Worm (Caenorhabditis elegans): ENCODE data around the gene gfat-1.

gfat-1 gene

DNA sequence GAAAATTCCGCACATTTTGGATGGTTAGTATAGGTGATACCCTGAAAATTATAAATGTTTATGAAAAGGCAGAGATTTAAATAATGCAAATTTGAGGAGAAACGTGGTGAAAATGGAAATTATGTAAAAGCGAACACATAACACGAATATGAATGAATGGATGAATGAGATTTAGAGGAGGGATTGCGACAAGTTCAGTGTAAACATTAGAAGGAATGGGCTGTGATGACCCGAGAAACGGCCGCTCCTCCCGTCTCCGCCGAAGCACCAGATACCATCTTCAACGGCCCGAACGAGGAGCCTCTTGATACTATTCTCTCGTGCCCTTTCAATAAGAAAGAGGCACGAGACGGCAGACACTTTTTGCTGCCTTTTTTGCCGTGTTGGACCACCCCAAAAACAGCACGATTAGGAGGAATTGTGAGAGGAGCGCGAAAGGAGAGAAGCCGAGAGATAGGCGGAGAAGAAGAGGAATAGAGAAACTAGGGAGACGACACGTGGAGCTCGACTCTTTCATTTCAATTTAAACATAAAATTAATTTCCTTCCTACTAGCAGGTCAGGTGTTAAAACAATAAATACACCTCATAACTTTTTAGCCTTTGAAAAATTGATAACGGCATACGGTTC lies at the start of gene gfat-1:
TSS of gene gfat-1 (minus strand) at position 51 of the 629 bp plus-strand sequence.
- TF ChIP-seq ceh-2 (tag; optimal IDR thresholded peaks at IDR 0.05) = no peak
- no peak for TF ChIP-seq ceh-19 (GFP tag; optimal IDR thresholded peaks at IDR 0.05)
- TF ChIP-seq pha-4 (tag; optimal IDR thresholded peaks at IDR 0.05) = no peak
- TF ChIP-seq nfya-1 (tag; optimal IDR thresholded peaks at IDR 0.05) = peak; percentile 15
- TF ChIP-seq Y22D7AL.16 (tag; optimal IDR thresholded peaks at IDR 0.05) = no peak
- no peak for TF ChIP-seq ama-1 (optimal IDR thresholded peaks at IDR 0.05)
- TF ChIP-seq syd-9 (tag; optimal IDR thresholded peaks at IDR 0.05) = no peak
- peak; percentile 14 for TF ChIP-seq ceh-31 (tag; optimal IDR thresholded peaks at IDR 0.05)
- no peak for TF ChIP-seq F13H6.1 (tag; optimal IDR thresholded peaks at IDR 0.05)
- no peak for TF ChIP-seq nhr-232 (tag; optimal IDR thresholded peaks at IDR 0.05)
- no peak for TF ChIP-seq hlh-8 (tag; optimal IDR thresholded peaks at IDR 0.05)
- no peak for TF ChIP-seq npax-4 (tag; optimal IDR thresholded peaks at IDR 0.05)
- TF ChIP-seq hlh-30 (tag; optimal IDR thresholded peaks at IDR 0.05; ENCODE audit: insufficient read depth) = peak; percentile 16
- TF ChIP-seq ceh-6 (GFP tag; optimal IDR thresholded peaks at IDR 0.05) = no peak
- no peak for TF ChIP-seq ceh-18 (tag; optimal IDR thresholded peaks at IDR 0.05)
- TF ChIP-seq gmeb-2 (tag; optimal IDR thresholded peaks at IDR 0.05) = no peak
- no peak for TF ChIP-seq unc-86 (tag; optimal IDR thresholded peaks at IDR 0.05)
- no peak for TF ChIP-seq C08G9.2 (tag; optimal IDR thresholded peaks at IDR 0.05)
- peak; percentile 33 for TF ChIP-seq tbx-2 (tag; optimal IDR thresholded peaks at IDR 0.05)
- no peak for TF ChIP-seq ceh-45 (GFP tag; IDR thresholded peaks at IDR 0.05)
- no peak for TF ChIP-seq lim-6 (tag; optimal IDR thresholded peaks at IDR 0.05)
- TF ChIP-seq ceh-30 (tag; optimal IDR thresholded peaks at IDR 0.05) = no peak
- TF ChIP-seq pat-9 (tag; optimal IDR thresholded peaks at IDR 0.05) = no peak
- no peak for TF ChIP-seq rnt-1 (tag; optimal IDR thresholded peaks at IDR 0.05)

DNA sequence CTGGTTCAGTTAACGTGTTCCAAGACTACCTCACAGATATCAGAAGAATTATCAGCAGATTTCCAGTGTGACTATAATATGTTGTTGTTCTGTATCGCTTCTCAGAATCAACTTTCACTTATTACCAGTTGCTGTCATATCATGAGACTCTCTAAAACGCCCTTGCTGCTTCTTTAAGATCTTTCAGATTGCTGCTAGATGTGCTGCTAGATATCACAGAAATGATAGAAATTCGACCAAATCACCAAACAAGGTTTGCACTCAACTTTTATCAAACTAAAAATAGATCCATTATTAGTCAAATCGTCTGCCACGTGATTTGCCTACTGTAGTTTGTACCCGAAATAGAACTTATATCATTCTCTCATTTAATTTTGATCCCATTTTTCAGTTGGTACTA lies 49.3 kb upstream of the gfat-1 start:
- no peak for TF ChIP-seq hlh-6 (tag; optimal IDR thresholded peaks at IDR 0.05)
- TF ChIP-seq unc-55 (GFP tag; optimal IDR thresholded peaks at IDR 0.05) = no peak
- TF ChIP-seq ztf-16 (tag; optimal IDR thresholded peaks at IDR 0.05) = no peak
- TF ChIP-seq pha-4 (tag; optimal IDR thresholded peaks at IDR 0.05) = no peak
- TF ChIP-seq ceh-18 (tag; optimal IDR thresholded peaks at IDR 0.05) = no peak
- TF ChIP-seq pax-1 (tag; optimal IDR thresholded peaks at IDR 0.05) = no peak
- TF ChIP-seq madf-2 (tag; optimal IDR thresholded peaks at IDR 0.05) = no peak
- no peak for TF ChIP-seq C38D4.7 (GFP tag; optimal IDR thresholded peaks at IDR 0.05)
- TF ChIP-seq sdc-2 (tag; optimal IDR thresholded peaks at IDR 0.05) = no peak
- no peak for TF ChIP-seq ama-1 (optimal IDR thresholded peaks at IDR 0.05)
- TF ChIP-seq tbx-2 (tag; optimal IDR thresholded peaks at IDR 0.05) = no peak
- no peak for TF ChIP-seq elt-2 (tag; optimal IDR thresholded peaks at IDR 0.05)

DNA sequence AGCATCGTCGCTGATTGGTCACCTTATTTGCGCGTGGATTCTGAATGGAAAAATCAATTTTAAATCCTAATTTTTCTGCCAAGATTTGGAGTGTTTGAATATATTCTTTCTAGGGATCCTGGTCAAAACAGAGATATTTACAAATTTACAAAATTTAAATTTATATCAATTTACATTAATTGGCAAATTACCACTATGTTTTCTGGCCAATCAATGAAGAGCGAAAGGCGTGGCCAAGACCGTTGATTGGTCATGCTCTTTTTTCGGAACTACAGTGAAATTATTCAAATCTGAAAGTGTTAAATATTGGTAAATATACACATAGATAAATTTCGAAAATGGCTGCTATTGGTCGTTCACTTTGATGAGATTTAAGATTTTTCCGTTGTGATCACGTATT lies 47.5 kb upstream of the gfat-1 start:
- TF ChIP-seq tbx-2 (tag; optimal IDR thresholded peaks at IDR 0.05) (no peak), nfya-1 (tag; optimal IDR thresholded peaks at IDR 0.05) (peak; percentile 51)

DNA sequence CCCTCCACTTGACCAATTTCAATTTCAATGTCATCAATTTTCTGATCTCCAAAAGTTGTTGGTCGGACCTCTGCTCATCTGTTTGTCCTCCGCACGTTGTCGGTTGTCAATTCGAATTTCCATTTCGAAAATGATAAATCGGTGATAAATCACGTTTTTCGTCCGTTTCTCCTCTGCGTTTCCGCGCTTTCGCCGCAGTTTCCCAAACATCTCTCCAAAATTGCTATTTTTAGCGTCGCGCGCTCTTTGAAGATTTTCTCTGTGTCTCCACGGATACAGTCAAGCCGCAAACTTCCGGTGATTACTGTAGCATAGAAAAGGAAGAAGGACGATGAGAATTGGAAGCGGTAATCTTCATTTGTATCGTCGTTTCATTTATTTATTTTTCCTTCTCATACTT lies 46.8 kb upstream of the gfat-1 start:
- TF ChIP-seq zip-5 (tag; optimal IDR thresholded peaks at IDR 0.05) (no peak), syd-9 (tag; optimal IDR thresholded peaks at IDR 0.05) (no peak), tbx-2 (tag; optimal IDR thresholded peaks at IDR 0.05) (no peak), ceh-24 (tag; optimal IDR thresholded peaks at IDR 0.05) (no peak), hlh-6 (tag; optimal IDR thresholded peaks at IDR 0.05) (no peak), hlh-30 (tag; optimal IDR thresholded peaks at IDR 0.05; ENCODE audit: insufficient read depth) (no peak), T23F11.4 (GFP tag; optimal IDR thresholded peaks at IDR 0.05) (no peak), Y22D7AL.16 (tag; optimal IDR thresholded peaks at IDR 0.05) (no peak), pha-2 (tag; optimal IDR thresholded peaks at IDR 0.05) (no peak), mec-3 (tag; optimal IDR thresholded peaks at IDR 0.05; ENCODE audit: borderline replicate concordance) (no peak), ceh-30 (tag; optimal IDR thresholded peaks at IDR 0.05) (no peak), fkh-10 (GFP tag; optimal IDR thresholded peaks at IDR 0.05) (no peak), nfya-1 (tag; optimal IDR thresholded peaks at IDR 0.05) (no peak), F13H6.1 (tag; optimal IDR thresholded peaks at IDR 0.05) (no peak), nhr-232 (tag; optimal IDR thresholded peaks at IDR 0.05) (no peak), nhr-11 (tag; optimal IDR thresholded peaks at IDR 0.05) (no peak), madf-2 (tag; optimal IDR thresholded peaks at IDR 0.05) (no peak), ceh-2 (tag; optimal IDR thresholded peaks at IDR 0.05) (no peak)
